Worm (Caenorhabditis elegans) whole organism, L4 larva: ENCODE measurements around the gene srw-85.

Experiments used
- ceh-28 ChIP-seq: fragments of 150-350 bp; optimal IDR thresholded peaks from 2 replicates; lab custom pipeline; 2014; ENCODE audit warnings: missing biosample characterization, missing genetic modification reagents, missing genetic modification characterization
- ces-1 ChIP-seq: fragments of 150-350 bp; sonication (generic microtip); optimal IDR thresholded peaks from 4 replicates; lab custom pipeline; 2014; ENCODE audit warnings: missing biosample characterization, missing genetic modification reagents, missing genetic modification characterization
- nhr-237 ChIP-seq: sonication (generic microtip); optimal IDR thresholded peaks from 2 replicates; lab custom pipeline; 2017; ENCODE audit warnings: missing biosample characterization, missing genetic modification characterization
- unc-62 ChIP-seq, 3 experiments: fragments of 150-350 bp in 1 of 3; sonication (generic microtip); optimal IDR thresholded peaks in 2 of 3; peaks in 1 of 3; 1 replicate in 1 of 3; 2 replicates in 2 of 3; lab custom pipeline; 2014 to 2017; ENCODE audit warnings: missing biosample characterization in 3 of 3, missing genetic modification characterization in 3 of 3, missing genetic modification reagents in 3 of 3, missing genotype in 1 of 3

DNA sequence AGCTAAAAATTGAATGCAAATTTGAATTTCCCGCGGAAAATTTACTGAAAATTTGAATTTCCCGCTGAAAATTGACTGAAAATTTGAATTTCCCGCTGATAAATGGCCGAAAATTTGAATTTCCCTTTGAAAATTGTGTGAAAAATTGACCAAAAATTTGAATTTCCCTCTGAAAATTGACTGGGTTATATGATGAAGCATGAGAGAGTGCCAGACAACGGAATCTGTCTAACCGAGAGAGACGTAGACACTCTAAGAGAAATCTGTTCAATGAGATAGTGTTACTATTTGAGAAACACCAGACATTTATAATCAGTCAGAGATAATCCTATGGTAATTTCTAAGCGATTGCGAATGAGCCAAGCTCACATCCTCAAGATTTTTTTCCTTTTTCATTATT, 46.4 kb upstream of the srw-85 start:
- no peak for TF ChIP-seq ceh-28 (tag; lab: Kevin White, UChicago)
- no peak for TF ChIP-seq unc-62 (GFP tag; optimal IDR thresholded peaks at IDR 0.05 in 1 of 2; lab: Kevin White, UChicago)
- TF ChIP-seq unc-62 (tag; optimal IDR thresholded peaks at IDR 0.05; lab: Kevin White, UChicago): no peak
- no peak for TF ChIP-seq ces-1
- TF ChIP-seq nhr-237 (tag; lab: Kevin White, UChicago): no peak
